Worm (Caenorhabditis elegans): ENCODE results near the gene tag-267.

Gene tag-267

ce11 chrIII:623754-624153 is 16.8 kb upstream of the tag-267 start (continued):
- TF ChIP-seq unc-130 (tag; optimal IDR thresholded peaks at IDR 0.05) (peak; percentile 83), aly-2 (tag; optimal IDR thresholded peaks at IDR 0.05) (no peak), ceh-88 (GFP tag; IDR thresholded peaks at IDR 0.05) (no peak; the same call in 1 of the 2 replicates), fos-1 (tag; optimal IDR thresholded peaks at IDR 0.05) (peak; percentile 72), lin-13 (GFP tag; optimal IDR thresholded peaks at IDR 0.05) (peak; percentile 84), ztf-11 (tag; optimal IDR thresholded peaks at IDR 0.05) (peak in 1 of 2 experiments; percentile 15), fkh-10 (GFP tag; optimal IDR thresholded peaks at IDR 0.05) (peak; percentile 66), lin-14 (GFP tag; optimal IDR thresholded peaks at IDR 0.05) (peak; percentile 100), C16A3.4 (tag; optimal IDR thresholded peaks at IDR 0.05) (peak; percentile 76), ceh-90 (tag; optimal IDR thresholded peaks at IDR 0.05) (no peak), grh-1 (GFP tag; IDR thresholded peaks at IDR 0.05) (0 out of 2 replicates have a peak, but pooled peaks have one; percentile 16), unc-30 (tag; optimal IDR thresholded peaks at IDR 0.05) (no peak), hlh-4 (tag; optimal IDR thresholded peaks at IDR 0.05) (no peak), unc-62 (GFP tag; optimal IDR thresholded peaks at IDR 0.05) (no peak), nhr-11 (tag; optimal IDR thresholded peaks at IDR 0.05) (no peak), fkh-4 (tag; optimal IDR thresholded peaks at IDR 0.05; ENCODE audit: borderline replicate concordance) (no peak), nhr-71 (tag; optimal IDR thresholded peaks at IDR 0.05) (peak; percentile 95), nhr-47 (tag; optimal IDR thresholded peaks at IDR 0.05) (peak; percentile 83), fkh-8 (tag; optimal IDR thresholded peaks at IDR 0.05) (peak; percentile 90), elt-3 (tag; optimal IDR thresholded peaks at IDR 0.05) (peak in 3 of 6 experiments; percentile 74 to 83 (median 78)), sup-37 (GFP tag; optimal IDR thresholded peaks at IDR 0.05) (peak; percentile 28), alr-1 (tag; optimal IDR thresholded peaks at IDR 0.05; ENCODE audit: borderline replicate concordance) (no peak), nhr-84 (tag; optimal IDR thresholded peaks at IDR 0.05) (no peak), jun-1 (tag; optimal IDR thresholded peaks at IDR 0.05) (peak; percentile 70), snpc-4 (tag; optimal IDR thresholded peaks at IDR 0.05) (peak; percentile 65), dsc-1 (tag; optimal IDR thresholded peaks at IDR 0.05) (peak; percentile 89), sox-4 (tag; optimal IDR thresholded peaks at IDR 0.05) (peak; percentile 21), zip-4 (GFP tag; optimal IDR thresholded peaks at IDR 0.05) (no peak), pax-3 (tag; optimal IDR thresholded peaks at IDR 0.05) (peak; percentile 45), efl-1 (optimal IDR thresholded peaks at IDR 0.05) (peak; percentile 67 to 83), efl-1 (GFP tag; optimal IDR thresholded peaks at IDR 0.05 in 1 of 2) (peak; percentile 48 to 93), irx-1 (tag; optimal IDR thresholded peaks at IDR 0.05) (no peak)

- TF ChIP-seq efl-1 (optimal IDR thresholded peaks at IDR 0.05) (no peak), efl-1 (GFP tag; optimal IDR thresholded peaks at IDR 0.05 in 1 of 2) (peak in 1 of 2 experiments; percentile 58), fkh-4 (tag; optimal IDR thresholded peaks at IDR 0.05; ENCODE audit: borderline replicate concordance) (no peak)
Measured at ce11 chrIII:626091-626490, 14.5 kb upstream of the tag-267 start.

DNA sequence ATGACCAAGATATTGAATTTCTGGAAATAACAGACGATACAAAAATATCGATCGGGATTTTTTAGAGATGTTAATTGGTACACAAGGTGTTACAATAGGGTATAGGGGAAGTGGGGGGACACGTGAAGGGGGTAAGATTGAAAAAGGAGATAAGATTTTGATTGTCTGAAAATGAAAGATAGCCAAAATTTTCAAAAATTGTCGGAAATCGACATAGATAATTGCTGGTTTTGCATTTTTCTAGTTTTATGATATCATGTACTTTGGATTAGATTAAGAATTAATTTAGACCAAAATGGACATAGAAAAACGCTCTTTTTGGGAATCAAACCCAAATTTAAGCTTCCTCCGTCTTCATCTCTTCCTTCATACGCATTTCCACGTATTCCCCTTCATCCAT is 12.8 kb upstream of the tag-267 start, which contains the start of gene T19C3.5:
TSS of gene T19C3.5 (minus strand) at position 101 of the 400 bp plus-strand sequence.
- TF ChIP-seq nhr-77 (tag; optimal IDR thresholded peaks at IDR 0.05), result no peak
- TF ChIP-seq vab-15 (tag; optimal IDR thresholded peaks at IDR 0.05), result no peak
- no peak for TF ChIP-seq mep-1 (tag; optimal IDR thresholded peaks at IDR 0.05)
- TF ChIP-seq unc-30 (tag; optimal IDR thresholded peaks at IDR 0.05), result no peak
- no peak for TF ChIP-seq lir-3 (tag; optimal IDR thresholded peaks at IDR 0.05; ENCODE audit: poor library complexity)
- no peak for TF ChIP-seq lin-15B (tag; optimal IDR thresholded peaks at IDR 0.05)
- TF ChIP-seq nhr-71 (tag; optimal IDR thresholded peaks at IDR 0.05), result no peak
- no peak for TF ChIP-seq hlh-4 (tag; optimal IDR thresholded peaks at IDR 0.05)
- TF ChIP-seq unc-98 (GFP tag; IDR thresholded peaks at IDR 0.05), result no peak
- TF ChIP-seq isw-1 (GFP tag; IDR thresholded peaks at IDR 0.05), result no peak
- TF ChIP-seq ceh-88 (GFP tag; IDR thresholded peaks at IDR 0.05), result no peak
- TF ChIP-seq irx-1 (tag; optimal IDR thresholded peaks at IDR 0.05), result no peak
- no peak for TF ChIP-seq aly-2 (tag; optimal IDR thresholded peaks at IDR 0.05)
- TF ChIP-seq fkh-8 (tag; optimal IDR thresholded peaks at IDR 0.05), result no peak
- no peak for TF ChIP-seq ceh-8 (GFP tag; optimal IDR thresholded peaks at IDR 0.05)
- no peak for TF ChIP-seq zip-4 (GFP tag; optimal IDR thresholded peaks at IDR 0.05)
- no peak for TF ChIP-seq ztf-11 (tag; optimal IDR thresholded peaks at IDR 0.05)
- TF ChIP-seq nhr-90 (tag; optimal IDR thresholded peaks at IDR 0.05; ENCODE audit: poor library complexity), result no peak

Measured in whole organism, L1 larva.